Fruit fly (Drosophila melanogaster) whole organism, wandering third instar larva: ENCODE data around the gene AP-2alpha.

Experiments used
- Abd-B ChIP-seq: fragments of >200 bp; optimal IDR thresholded peaks from 2 replicates; lab custom pipeline; 2017; ENCODE audit warnings: missing biosample characterization, missing genetic modification characterization
- CG32264 ChIP-seq: fragments of 200-800 bp; sonication (Bioruptor generic); optimal IDR thresholded peaks from 2 replicates; lab custom pipeline; 2016; ENCODE audit warnings: missing biosample characterization, missing genetic modification characterization
- CG9705 ChIP-seq: fragments of 200-800 bp; sonication (Bioruptor generic); optimal IDR thresholded peaks from 2 replicates; lab custom pipeline; 2018; ENCODE audit warnings: missing biosample characterization, mild to moderate bottlenecking, missing genetic modification characterization
- CrebA ChIP-seq: fragments of 200-800 bp; sonication (Bioruptor generic); optimal IDR thresholded peaks from 2 replicates; lab custom pipeline; 2016; ENCODE audit warnings: missing biosample characterization, mild to moderate bottlenecking, missing genetic modification characterization, borderline replicate concordance
- Dfd ChIP-seq: fragments of >200 bp; optimal IDR thresholded peaks from 2 replicates; lab custom pipeline; 2017; ENCODE audit warnings: missing biosample characterization, missing genetic modification characterization
- Dif ChIP-seq: fragments of 200-275, 200-300 bp; sonication (Bioruptor generic); optimal IDR thresholded peaks from 2 replicates; lab custom pipeline; 2018; ENCODE audit warnings: missing biosample characterization, missing genetic modification characterization; ENCODE audit not compliant: partially characterized antibody
- GATAd ChIP-seq: sonication (Bioruptor generic); optimal IDR thresholded peaks from 2 replicates; lab custom pipeline; 2016; ENCODE audit warnings: missing biosample characterization, missing genetic modification characterization
- HLH106 ChIP-seq: fragments of 200-800 bp; optimal IDR thresholded peaks from 3 replicates; lab custom pipeline; 2019; ENCODE audit warnings: missing biosample characterization, mild to moderate bottlenecking, missing genetic modification characterization, moderate library complexity
- Hnf4 ChIP-seq: fragments of 200-800 bp; sonication (Bioruptor generic); optimal IDR thresholded peaks from 2 replicates; lab custom pipeline; 2016; ENCODE audit warnings: missing biosample characterization, mild to moderate bottlenecking, missing genetic modification characterization
- Hr78 ChIP-seq: fragments of >200 bp; optimal IDR thresholded peaks from 2 replicates; lab custom pipeline; 2017; ENCODE audit warnings: missing biosample characterization, missing genetic modification characterization
- Hr83 ChIP-seq: fragments of 200-300 bp; sonication (Bioruptor generic); optimal IDR thresholded peaks from 2 replicates; lab custom pipeline; 2016; ENCODE audit warnings: missing biosample characterization, mild to moderate bottlenecking, missing genetic modification characterization, moderate library complexity; ENCODE audit not compliant: poor library complexity, severe bottlenecking
- Jra ChIP-seq: sonication (Bioruptor generic); optimal IDR thresholded peaks from 2 replicates; lab custom pipeline; 2016; ENCODE audit warnings: missing biosample characterization, missing genetic modification characterization
- Mio ChIP-seq: sonication (Bioruptor generic); optimal IDR thresholded peaks from 2 replicates; lab custom pipeline; 2016; ENCODE audit warnings: missing biosample characterization, missing genetic modification characterization
- Myc ChIP-seq: fragments of >200 bp; optimal IDR thresholded peaks from 2 replicates; lab custom pipeline; 2017
- N ChIP-seq: fragments of >200 bp; optimal IDR thresholded peaks from 2 replicates; lab custom pipeline; 2018; ENCODE audit warnings: missing biosample characterization, missing external identifiers, missing genetic modification characterization
- OdsH ChIP-seq: fragments of 200-800 bp; sonication (Bioruptor generic); optimal IDR thresholded peaks from 2 replicates; lab custom pipeline; 2016; ENCODE audit warnings: missing biosample characterization, mild to moderate bottlenecking, missing genetic modification characterization
- Rel ChIP-seq, 2 experiments: fragments of 200-800 bp; sonication (Bioruptor generic) in 1 of 2; optimal IDR thresholded peaks; 2 replicates in 1 of 2; 3 replicates in 1 of 2; lab custom pipeline; 2016 to 2019; ENCODE audit warnings: mild to moderate bottlenecking in 2 of 2, missing biosample characterization in 2 of 2, missing genetic modification characterization in 2 of 2, moderate library complexity in 1 of 2
- Sp1 ChIP-seq: fragments of 200-800 bp; sonication (Bioruptor generic); optimal IDR thresholded peaks from 3 replicates; lab custom pipeline; 2019; ENCODE audit warnings: missing biosample characterization, mild to moderate bottlenecking, missing genetic modification characterization, moderate library complexity
- Vsx2 ChIP-seq: fragments of 200-300, 225-300 bp; sonication (Bioruptor generic); optimal IDR thresholded peaks from 2 replicates; lab custom pipeline; 2018; ENCODE audit warnings: missing biosample characterization, missing genetic modification characterization; ENCODE audit not compliant: partially characterized antibody
- br ChIP-seq: fragments of 200-800 bp; sonication (Bioruptor generic); optimal IDR thresholded peaks from 2 replicates; lab custom pipeline; 2016; ENCODE audit warnings: missing biosample characterization, missing genetic modification characterization
- brk ChIP-seq: fragments of 200-800 bp; sonication (Bioruptor generic); optimal IDR thresholded peaks from 2 replicates; lab custom pipeline; 2016; ENCODE audit warnings: missing biosample characterization, mild to moderate bottlenecking, missing genetic modification characterization
- dl ChIP-seq, 2 experiments: fragments of 175-275, 200-275 bp in 1 of 2; fragments of 200-275 bp in 1 of 2; sonication (Bioruptor generic); optimal IDR thresholded peaks; lab custom pipeline; 2018; ENCODE audit warnings: mild to moderate bottlenecking in 2 of 2, missing biosample characterization in 2 of 2, missing genetic modification characterization in 2 of 2, moderate library complexity in 2 of 2; ENCODE audit not compliant: partially characterized antibody in 2 of 2, insufficient read depth in 1 of 2
- dmrt93B ChIP-seq: fragments of 200-800 bp; sonication (Bioruptor generic); optimal IDR thresholded peaks from 2 replicates; lab custom pipeline; 2018; ENCODE audit warnings: missing biosample characterization, mild to moderate bottlenecking, missing genetic modification characterization
- dsf ChIP-seq: sonication (Bioruptor generic); optimal IDR thresholded peaks from 2 replicates; lab custom pipeline; 2016; ENCODE audit warnings: missing biosample characterization, missing genetic modification characterization, borderline replicate concordance
- ey ChIP-seq: fragments of 200-800 bp; sonication (Bioruptor generic); optimal IDR thresholded peaks from 2 replicates; lab custom pipeline; 2016; ENCODE audit warnings: missing biosample characterization, missing genetic modification characterization
- foxo ChIP-seq, 2 experiments: fragments of 200-800 bp; sonication (Bioruptor generic); optimal IDR thresholded peaks; 2 replicates in 1 of 2; 3 replicates in 1 of 2; lab custom pipeline; 2016 to 2017; ENCODE audit warnings: missing biosample characterization in 2 of 2, missing genetic modification characterization in 2 of 2
- fru ChIP-seq: fragments of 200-800 bp; sonication (Bioruptor generic); optimal IDR thresholded peaks from 3 replicates; lab custom pipeline; 2016; ENCODE audit warnings: missing biosample characterization, mild to moderate bottlenecking, missing genetic modification characterization
- h ChIP-seq: fragments of 200-800 bp; sonication (Bioruptor generic); optimal IDR thresholded peaks from 3 replicates; lab custom pipeline; 2016; ENCODE audit warnings: missing biosample characterization, mild to moderate bottlenecking, missing genetic modification characterization
- jim ChIP-seq: fragments of 175-275, 200-325 bp; sonication (Bioruptor generic); optimal IDR thresholded peaks from 2 replicates; lab custom pipeline; 2016; ENCODE audit warnings: missing biosample characterization, mild to moderate bottlenecking, missing genetic modification characterization
- lola ChIP-seq: fragments of >200 bp; optimal IDR thresholded peaks from 2 replicates; lab custom pipeline; 2017; ENCODE audit warnings: missing biosample characterization, missing genetic modification characterization
- pan ChIP-seq: fragments of >200 bp; optimal IDR thresholded peaks from 2 replicates; lab custom pipeline; 2017
- psq ChIP-seq: fragments of 200-800 bp; sonication (Bioruptor generic); optimal IDR thresholded peaks from 3 replicates; lab custom pipeline; 2017; ENCODE audit warnings: missing biosample characterization, mild to moderate bottlenecking, missing genetic modification characterization, moderate library complexity
- rgr ChIP-seq: fragments of 200-800 bp; sonication (Bioruptor generic); optimal IDR thresholded peaks from 3 replicates; lab custom pipeline; 2016; ENCODE audit warnings: missing biosample characterization, mild to moderate bottlenecking, missing genetic modification characterization
- sage ChIP-seq: fragments of 200-800 bp; sonication (Bioruptor generic); optimal IDR thresholded peaks from 2 replicates; lab custom pipeline; 2016; ENCODE audit warnings: missing biosample characterization, mild to moderate bottlenecking, missing genetic modification characterization
- sv ChIP-seq: fragments of 200-800 bp; sonication (Bioruptor generic); optimal IDR thresholded peaks from 3 replicates; lab custom pipeline; 2016; ENCODE audit warnings: missing biosample characterization, missing genetic modification characterization
- tai ChIP-seq: sonication (Bioruptor generic); optimal IDR thresholded peaks from 2 replicates; lab custom pipeline; 2016; ENCODE audit warnings: missing biosample characterization, missing genetic modification characterization
- usp ChIP-seq: fragments of >200 bp; optimal IDR thresholded peaks from 2 replicates; lab custom pipeline; 2017; ENCODE audit warnings: missing biosample characterization, missing genetic modification characterization
- woc ChIP-seq: sonication (Bioruptor generic); optimal IDR thresholded peaks from 2 replicates; lab custom pipeline; 2016; ENCODE audit warnings: missing biosample characterization, mild to moderate bottlenecking, missing genetic modification characterization

The AP-2alpha gene

dm6 chr2L:427338-428234 is 13.0 kb upstream of the AP-2alpha start:
- TF ChIP-seq Vsx2 (GFP tag; lab: Kevin White, UChicago) (no peak), lola (GFP tag; lab: Kevin White, UChicago) (no peak), Dfd (GFP tag; lab: Kevin White, UChicago) (no peak), Hr83 (GFP tag; lab: Kevin White, UChicago) (peak; percentile 4), foxo (GFP tag; optimal IDR thresholded peaks at IDR 0.05; lab: Kevin White, UChicago) (peak; percentile 74 to 95), OdsH (GFP tag; lab: Kevin White, UChicago) (peak; percentile 96), dsf (GFP tag; lab: Kevin White, UChicago) (peak; percentile 72), Sp1 (GFP tag; lab: Kevin White, UChicago) (peak; percentile 94), CG9705 (GFP tag; lab: Kevin White, UChicago) (peak; percentile 86), sage (GFP tag; lab: Kevin White, UChicago) (peak; percentile 92), sv (GFP tag; lab: Kevin White, UChicago) (no peak), pan (no peak), Rel (GFP tag; optimal IDR thresholded peaks at IDR 0.05; lab: Kevin White, UChicago) (peak; percentile 68), Rel (tag; optimal IDR thresholded peaks at IDR 0.05; lab: Kevin White, UChicago) (peak; percentile 30), h (peak; percentile 94), psq (GFP tag; lab: Kevin White, UChicago) (peak; percentile 96), CrebA (GFP tag; lab: Kevin White, UChicago) (no peak), usp (GFP tag; lab: Kevin White, UChicago) (no peak), jim (no peak), ey (GFP tag; lab: Kevin White, UChicago) (peak; percentile 95), Myc (lab: Kevin White, UChicago) (no peak), HLH106 (tag; lab: Kevin White, UChicago) (peak; percentile 81), GATAd (GFP tag; lab: Kevin White, UChicago) (no peak), dmrt93B (peak; percentile 85), rgr (GFP tag; lab: Kevin White, UChicago) (peak; percentile 93), Dif (GFP tag; lab: Kevin White, UChicago) (no peak), tai (no peak), Abd-B (GFP tag; lab: Kevin White, UChicago) (no peak), Mio (GFP tag; lab: Kevin White, UChicago) (peak; percentile 64), woc (GFP tag; lab: Kevin White, UChicago) (peak; percentile 95), Jra (peak; percentile 90), dl (GFP tag; optimal IDR thresholded peaks at IDR 0.05; lab: Kevin White, UChicago; ENCODE audit: insufficient read depth in 1 of 2, partially characterized antibody in 2 of 2) (no peak), brk (GFP tag; lab: Kevin White, UChicago) (peak; percentile 92), Hnf4 (GFP tag; lab: Kevin White, UChicago) (peak; percentile 96), CG32264 (GFP tag; lab: Kevin White, UChicago) (peak; percentile 77), fru (GFP tag; lab: Kevin White, UChicago) (peak; percentile 95), Hr78 (no peak), br (GFP tag; lab: Kevin White, UChicago) (peak; percentile 97), N (no peak)

DNA sequence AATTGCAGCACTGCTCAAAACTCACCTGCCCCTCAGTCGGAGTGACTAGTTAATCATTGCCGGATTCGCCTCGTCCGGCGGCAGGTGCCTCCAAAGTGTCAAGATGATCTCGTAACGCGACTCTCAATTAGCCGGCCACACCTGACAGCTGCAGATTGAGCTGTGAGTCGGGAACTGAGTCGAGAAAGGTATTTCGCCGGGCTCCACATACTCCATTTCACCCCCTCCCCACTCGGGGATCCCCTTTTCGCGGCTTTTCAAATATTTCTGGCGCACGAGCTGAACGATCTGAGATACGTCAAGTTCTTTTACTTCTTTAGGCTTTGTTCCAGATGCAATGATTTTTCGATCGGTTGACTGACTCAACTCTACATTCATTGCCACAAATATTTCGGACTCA is 11.9 kb upstream of the AP-2alpha start:
- TF ChIP-seq N = no peak
- no peak for TF ChIP-seq Hr83 (GFP tag; lab: Kevin White, UChicago)
- TF ChIP-seq Rel (GFP tag; optimal IDR thresholded peaks at IDR 0.05; lab: Kevin White, UChicago) = no peak
- TF ChIP-seq Rel (tag; optimal IDR thresholded peaks at IDR 0.05; lab: Kevin White, UChicago) = peak; percentile 90
